Worm (Caenorhabditis elegans): Measurements from ENCODE around the gene C06E1.11.

The C06E1.11 gene

DNA sequence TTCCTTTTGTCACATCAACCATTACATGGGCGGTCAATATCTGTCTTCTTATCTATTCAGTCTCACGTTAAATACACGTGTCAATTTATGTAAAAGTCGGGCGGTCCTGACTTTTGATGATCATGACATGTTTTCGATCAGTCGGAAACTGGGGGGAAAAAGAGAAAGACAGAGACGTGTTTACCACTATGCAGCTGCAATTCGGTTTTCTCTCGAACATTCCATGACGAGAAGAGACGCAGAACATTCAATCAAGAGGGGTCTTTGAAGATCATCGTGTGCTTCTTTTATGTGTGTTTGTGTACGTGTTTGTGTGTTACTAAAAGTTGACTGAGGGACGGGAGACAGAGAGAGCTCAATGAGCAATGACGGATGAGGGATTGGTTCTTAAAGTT is 41.9 kb upstream of the C06E1.11 start (continued):
- TF ChIP-seq unc-55 (GFP tag; optimal IDR thresholded peaks at IDR 0.05) (peak; percentile 94), ama-1 (optimal IDR thresholded peaks at IDR 0.05) (no peak), F13H6.1 (tag; optimal IDR thresholded peaks at IDR 0.05) (peak; percentile 72), ceh-18 (tag; optimal IDR thresholded peaks at IDR 0.05) (peak; percentile 96), pha-4 (tag; optimal IDR thresholded peaks at IDR 0.05) (no peak), fax-1 (tag; optimal IDR thresholded peaks at IDR 0.05) (no peak), fkh-10 (GFP tag; optimal IDR thresholded peaks at IDR 0.05) (no peak), Y22D7AL.16 (tag; optimal IDR thresholded peaks at IDR 0.05) (no peak), ceh-22 (tag; optimal IDR thresholded peaks at IDR 0.05) (no peak), elt-2 (tag; optimal IDR thresholded peaks at IDR 0.05) (peak; percentile 69), fkh-6 (tag; optimal IDR thresholded peaks at IDR 0.05) (no peak), pag-3 (tag; optimal IDR thresholded peaks at IDR 0.05; ENCODE audit: borderline replicate concordance) (no peak), unc-86 (tag; optimal IDR thresholded peaks at IDR 0.05) (no peak), che-1 (tag; optimal IDR thresholded peaks at IDR 0.05) (no peak), ets-4 (tag; optimal IDR thresholded peaks at IDR 0.05) (no peak), dmd-4 (tag; optimal IDR thresholded peaks at IDR 0.05; ENCODE audit: borderline replicate concordance) (no peak), lin-11 (tag; optimal IDR thresholded peaks at IDR 0.05) (no peak), ceh-19 (GFP tag; optimal IDR thresholded peaks at IDR 0.05) (no peak), hlh-6 (tag; optimal IDR thresholded peaks at IDR 0.05) (no peak), rnt-1 (tag; optimal IDR thresholded peaks at IDR 0.05) (peak; percentile 71), nhr-232 (tag; optimal IDR thresholded peaks at IDR 0.05) (no peak), elt-4 (tag; optimal IDR thresholded peaks at IDR 0.05) (no peak), T23F11.4 (GFP tag; optimal IDR thresholded peaks at IDR 0.05) (peak; percentile 42), pha-2 (tag; optimal IDR thresholded peaks at IDR 0.05) (no peak), odd-2 (tag; optimal IDR thresholded peaks at IDR 0.05) (no peak), hlh-30 (tag; optimal IDR thresholded peaks at IDR 0.05; ENCODE audit: insufficient read depth) (peak; percentile 33)

- no peak for TF ChIP-seq pag-3 (tag; optimal IDR thresholded peaks at IDR 0.05; ENCODE audit: borderline replicate concordance)
- TF ChIP-seq K09A11.1 (tag; optimal IDR thresholded peaks at IDR 0.05; ENCODE audit: insufficient read depth): no peak
- no peak for TF ChIP-seq npax-4 (tag; optimal IDR thresholded peaks at IDR 0.05)
- TF ChIP-seq ceh-31 (tag; optimal IDR thresholded peaks at IDR 0.05): no peak
- TF ChIP-seq ceh-30 (tag; optimal IDR thresholded peaks at IDR 0.05): no peak
- TF ChIP-seq ama-1 (optimal IDR thresholded peaks at IDR 0.05): no peak
- TF ChIP-seq C08G9.2 (tag; optimal IDR thresholded peaks at IDR 0.05): no peak
- no peak for TF ChIP-seq F13H6.1 (tag; optimal IDR thresholded peaks at IDR 0.05)
- TF ChIP-seq mec-3 (tag; optimal IDR thresholded peaks at IDR 0.05; ENCODE audit: borderline replicate concordance): no peak
- TF ChIP-seq Y22D7AL.16 (tag; optimal IDR thresholded peaks at IDR 0.05): no peak
- TF ChIP-seq sox-4 (tag; optimal IDR thresholded peaks at IDR 0.05): no peak
- TF ChIP-seq ceh-22 (tag; optimal IDR thresholded peaks at IDR 0.05): no peak
- no peak for TF ChIP-seq unc-55 (GFP tag; optimal IDR thresholded peaks at IDR 0.05)
These were observed 41.3 kb upstream of the C06E1.11 start for ce11 chrIII:8657676-8658366.

ce11 chrIII:8656957-8657356 is 40.5 kb upstream of the C06E1.11 start:
- TF ChIP-seq elt-2 (tag; optimal IDR thresholded peaks at IDR 0.05) (peak; percentile 81), C38D4.7 (GFP tag; optimal IDR thresholded peaks at IDR 0.05) (no peak)

DNA sequence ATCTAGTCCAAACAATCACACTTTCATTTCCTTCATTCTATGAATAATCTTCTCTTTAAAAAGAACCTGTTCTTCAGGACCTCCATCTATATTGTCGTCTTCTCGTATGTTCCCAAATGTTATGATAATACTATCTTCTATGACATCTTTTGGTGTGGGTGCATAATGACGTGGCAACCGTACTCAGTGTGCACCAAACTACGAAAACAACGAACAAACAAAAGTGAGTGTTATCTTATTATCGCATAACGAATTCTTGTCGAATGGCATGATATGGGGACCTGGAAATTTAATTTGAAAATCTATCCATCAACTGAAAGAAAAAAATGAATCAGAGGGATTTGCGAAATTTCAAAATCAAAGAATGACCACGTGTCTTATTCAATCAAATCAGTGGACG is 39.6 kb upstream of the C06E1.11 start:
- no peak for TF ChIP-seq sox-4 (tag; optimal IDR thresholded peaks at IDR 0.05)
- peak; percentile 67 for TF ChIP-seq elt-2 (tag; optimal IDR thresholded peaks at IDR 0.05)

DNA sequence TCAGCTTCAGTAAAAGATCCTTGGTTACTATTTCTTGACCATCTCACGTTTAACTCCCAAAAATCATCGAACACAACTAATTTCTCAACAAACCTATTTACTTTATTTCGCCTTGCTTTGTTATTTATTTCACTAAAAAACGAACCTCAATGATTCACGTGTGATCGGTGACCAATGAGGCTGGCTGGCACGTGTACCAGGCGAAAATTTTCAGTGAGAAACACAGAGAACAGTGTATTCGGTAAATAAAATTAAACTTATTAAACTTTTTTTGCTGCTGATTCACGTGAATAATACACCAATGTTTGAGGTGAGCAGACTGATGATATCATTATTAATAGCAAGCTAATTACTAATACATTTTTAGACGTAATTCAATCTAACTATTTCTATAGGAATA is 38.9 kb upstream of the C06E1.11 start:
- no peak for TF ChIP-seq pha-2 (tag; optimal IDR thresholded peaks at IDR 0.05)
